Worm (Caenorhabditis elegans) whole organism, mixed stage, embryonic: ENCODE results near the gene F41C3.2.

Experiments
- blmp-1 ChIP-seq: fragments of 150-350 bp; optimal IDR thresholded peaks from 2 replicates; lab custom pipeline; 2014; ENCODE audit warnings: missing biosample characterization, missing genetic modification characterization
- ceh-39 ChIP-seq: fragments of 150-350 bp; optimal IDR thresholded peaks from 2 replicates; lab custom pipeline; 2014; ENCODE audit warnings: missing biosample characterization, missing genetic modification characterization
- ceh-43 ChIP-seq: fragments of 200-800 bp; sonication (Bioruptor generic); optimal IDR thresholded peaks from 2 replicates; lab custom pipeline; 2018; ENCODE audit warnings: mild to moderate bottlenecking, missing genetic modification characterization, moderate library complexity, missing compliant biosample characterization
- ceh-83 ChIP-seq: fragments of 200-800 bp; sonication (Bioruptor generic); optimal IDR thresholded peaks from 2 replicates; lab custom pipeline; 2018; ENCODE audit warnings: mild to moderate bottlenecking, missing genetic modification characterization, missing compliant biosample characterization
- ces-1 ChIP-seq: fragments of 150-350 bp; optimal IDR thresholded peaks from 2 replicates; lab custom pipeline; 2014; ENCODE audit warnings: missing biosample characterization, missing genetic modification reagents, missing genetic modification characterization
- drap-1 ChIP-seq: fragments of 200-800 bp; sonication (Bioruptor generic); optimal IDR thresholded peaks from 3 replicates; lab custom pipeline; 2018; ENCODE audit warnings: mild to moderate bottlenecking, missing genetic modification characterization, missing compliant biosample characterization
- elt-1 ChIP-seq: sonication (generic microtip); optimal IDR thresholded peaks from 2 replicates; lab custom pipeline; 2017; ENCODE audit warnings: missing genetic modification characterization, mild to moderate bottlenecking, missing compliant biosample characterization, antibody characterized with exemption, moderate library complexity, borderline replicate concordance; ENCODE audit not compliant: insufficient read depth
- elt-3 ChIP-seq: fragments of 150-350 bp; optimal IDR thresholded peaks from 2 replicates; lab custom pipeline; 2014; ENCODE audit warnings: missing biosample characterization, missing genetic modification characterization
- flh-1 ChIP-seq: fragments of 200-800 bp; sonication (Bioruptor generic); optimal IDR thresholded peaks from 2 replicates; lab custom pipeline; 2018; ENCODE audit warnings: mild to moderate bottlenecking, missing genetic modification characterization, moderate library complexity, missing compliant biosample characterization
- ham-2 ChIP-seq: fragments of 200-800 bp; sonication (Bioruptor generic); optimal IDR thresholded peaks from 2 replicates; lab custom pipeline; 2018; ENCODE audit warnings: mild to moderate bottlenecking, missing genetic modification characterization, missing compliant biosample characterization
- hlh-1 ChIP-seq: fragments of 150-350 bp; optimal IDR thresholded peaks from 2 replicates; lab custom pipeline; 2014; ENCODE audit warnings: missing biosample characterization, missing genetic modification reagents, missing genetic modification characterization
- lin-13 ChIP-seq: fragments of 150-350 bp; optimal IDR thresholded peaks from 2 replicates; lab custom pipeline; 2014; ENCODE audit warnings: missing biosample characterization, missing genetic modification characterization
- lin-32 ChIP-seq: fragments of 200-800 bp; sonication (Bioruptor generic); optimal IDR thresholded peaks from 2 replicates; lab custom pipeline; 2018; ENCODE audit warnings: mild to moderate bottlenecking, missing genetic modification characterization, missing compliant biosample characterization
- lsy-2 ChIP-seq: fragments of 150-350 bp; optimal IDR thresholded peaks from 2 replicates; lab custom pipeline; 2014; ENCODE audit warnings: missing biosample characterization, missing genetic modification characterization
- mab-5 ChIP-seq: fragments of 150-350 bp; optimal IDR thresholded peaks from 2 replicates; lab custom pipeline; 2014; ENCODE audit warnings: missing biosample characterization, missing genetic modification characterization
- mep-1 ChIP-seq: fragments of 150-350 bp; optimal IDR thresholded peaks from 2 replicates; lab custom pipeline; 2017; ENCODE audit warnings: missing biosample characterization, missing genetic modification reagents, missing genetic modification characterization, inconsistent platforms
- mls-2 ChIP-seq: sonication (generic microtip); optimal IDR thresholded peaks from 2 replicates; lab custom pipeline; 2016; ENCODE audit warnings: mild to moderate bottlenecking, missing genetic modification characterization, moderate library complexity, missing compliant biosample characterization
- nhr-2 ChIP-seq: fragments of 150-350 bp; optimal IDR thresholded peaks from 2 replicates; lab custom pipeline; 2014; ENCODE audit warnings: missing biosample characterization, missing genetic modification characterization
- nhr-237 ChIP-seq: fragments of 150-350 bp; optimal IDR thresholded peaks from 2 replicates; lab custom pipeline; 2014; ENCODE audit warnings: missing biosample characterization, missing genetic modification characterization
- nhr-28 ChIP-seq: fragments of 150-350 bp; optimal IDR thresholded peaks from 2 replicates; lab custom pipeline; 2014; ENCODE audit warnings: missing biosample characterization, missing genetic modification characterization
- nhr-76 ChIP-seq: sonication (generic microtip); optimal IDR thresholded peaks from 2 replicates; lab custom pipeline; 2017; ENCODE audit warnings: missing biosample characterization, missing genetic modification characterization
- pha-4 ChIP-seq: fragments of 150-350 bp; optimal IDR thresholded peaks from 2 replicates; lab custom pipeline; 2018; ENCODE audit warnings: missing biosample characterization, missing genetic modification reagents, missing genetic modification characterization
- sem-2 ChIP-seq: fragments of 200-800 bp; sonication (Bioruptor generic); optimal IDR thresholded peaks from 2 replicates; lab custom pipeline; 2018; ENCODE audit warnings: mild to moderate bottlenecking, missing genetic modification characterization, missing compliant biosample characterization
- snpc-4 ChIP-seq: fragments of 150-350 bp; optimal IDR thresholded peaks from 2 replicates; lab custom pipeline; 2014; ENCODE audit warnings: missing biosample characterization, missing genetic modification characterization
- sptf-1 ChIP-seq: sonication (generic microtip); optimal IDR thresholded peaks from 2 replicates; lab custom pipeline; 2017; ENCODE audit warnings: mild to moderate bottlenecking, missing genetic modification characterization, moderate library complexity, missing compliant biosample characterization
- unc-39 ChIP-seq: fragments of 150-350 bp; optimal IDR thresholded peaks from 2 replicates; lab custom pipeline; 2014; ENCODE audit warnings: missing biosample characterization, missing genetic modification characterization
- unc-62 ChIP-seq: fragments of 150-350 bp; optimal IDR thresholded peaks from 2 replicates; lab custom pipeline; 2014; ENCODE audit warnings: missing biosample characterization, missing genetic modification reagents, missing genetic modification characterization
- zip-8 ChIP-seq: fragments of 150-350 bp; optimal IDR thresholded peaks from 2 replicates; lab custom pipeline; 2014; ENCODE audit warnings: missing biosample characterization, missing genetic modification characterization
- ztf-11 ChIP-seq: fragments of 150-350 bp; optimal IDR thresholded peaks from 2 replicates; lab custom pipeline; 2014; ENCODE audit warnings: missing biosample characterization, missing genetic modification characterization

Gene F41C3.2

DNA sequence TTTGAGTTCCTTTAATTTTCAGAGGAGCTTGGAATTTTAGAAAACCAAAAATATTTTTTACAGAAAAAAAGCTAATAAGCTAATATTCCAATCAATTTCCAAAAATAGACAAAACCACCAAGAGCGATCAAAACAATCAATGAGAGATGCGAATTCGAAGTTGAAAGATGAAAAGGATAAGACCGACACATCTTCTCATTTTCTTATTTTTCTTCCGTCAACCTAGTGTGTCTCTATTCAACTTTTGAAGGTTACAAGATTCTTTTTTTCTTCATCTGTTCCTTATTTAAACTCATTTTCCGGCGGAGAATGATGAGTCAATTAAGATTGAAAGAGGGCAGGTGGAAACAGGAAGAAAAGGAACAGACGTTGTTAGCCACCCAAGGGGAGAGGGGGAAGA, 17.8 kb downstream of the F41C3.2 start:
- TF ChIP-seq mab-5 (tag; lab: Kevin White, UChicago) (no peak), nhr-237 (no peak)
- TF ChIP-seq, all 35 proteins: peak for 0

DNA sequence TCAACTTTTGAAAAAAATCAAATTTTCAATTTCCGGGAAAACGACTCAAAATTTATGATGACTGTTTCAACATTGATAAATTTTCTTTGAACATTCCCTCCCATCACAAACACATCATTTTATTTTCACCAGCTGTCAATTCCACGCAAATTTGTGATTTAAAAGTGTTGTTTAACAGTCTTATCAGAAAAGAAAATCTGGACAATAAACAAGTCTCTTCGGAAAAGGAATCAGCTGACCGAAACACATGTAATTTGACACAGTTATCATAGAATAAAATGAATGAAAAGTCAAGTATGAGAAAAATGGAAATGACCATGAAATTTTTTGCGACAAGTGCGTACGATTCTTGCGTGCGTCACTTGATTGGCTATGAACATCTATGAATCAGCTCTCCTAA, 19.3 kb downstream of the F41C3.2 start:
- no peak for TF ChIP-seq nhr-76
- TF ChIP-seq pha-4 = no peak
- no peak for TF ChIP-seq zip-8 (tag; lab: Kevin White, UChicago)
- no peak for TF ChIP-seq lsy-2 (tag; lab: Kevin White, UChicago)
- no peak for TF ChIP-seq ham-2 (GFP tag; lab: Kevin White, UChicago)
- no peak for TF ChIP-seq ztf-11 (tag; lab: Kevin White, UChicago)
- no peak for TF ChIP-seq nhr-2 (tag; lab: Kevin White, UChicago)
- no peak for TF ChIP-seq nhr-237
- no peak for TF ChIP-seq unc-62 (GFP tag; lab: Kevin White, UChicago)
- TF ChIP-seq ces-1 (GFP tag; lab: Kevin White, UChicago) = no peak
- TF ChIP-seq hlh-1 (tag; lab: Kevin White, UChicago) = no peak
- no peak for TF ChIP-seq elt-1 (tag; lab: Kevin White, UChicago)
- no peak for TF ChIP-seq ceh-83
- TF ChIP-seq blmp-1 (tag; lab: Kevin White, UChicago) = no peak
- TF ChIP-seq unc-39 (tag; lab: Kevin White, UChicago) = no peak

DNA sequence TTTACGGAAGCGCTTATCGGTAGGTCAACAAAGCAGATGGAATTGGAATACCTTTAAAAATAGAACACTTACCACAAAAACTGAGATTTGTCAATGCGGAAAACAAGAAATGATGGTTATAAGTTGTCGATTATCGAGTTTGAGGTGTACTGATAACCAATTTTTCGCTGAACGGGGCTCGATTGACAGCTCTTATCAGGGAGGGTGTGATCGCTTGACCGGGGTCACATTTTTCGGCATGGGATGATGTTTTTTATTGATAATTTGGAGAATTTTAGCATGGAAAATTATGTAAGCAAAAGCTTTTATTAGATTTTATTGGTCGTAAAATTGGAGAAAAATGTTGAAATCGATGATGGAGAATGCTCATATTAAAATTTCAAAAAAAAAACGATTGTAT, 20.1 kb downstream of the F41C3.2 start:
- no peak for TF ChIP-seq sptf-1 (tag; lab: Kevin White, UChicago)
- no peak for TF ChIP-seq unc-39 (tag; lab: Kevin White, UChicago)
- no peak for TF ChIP-seq elt-3 (tag; lab: Kevin White, UChicago)

DNA sequence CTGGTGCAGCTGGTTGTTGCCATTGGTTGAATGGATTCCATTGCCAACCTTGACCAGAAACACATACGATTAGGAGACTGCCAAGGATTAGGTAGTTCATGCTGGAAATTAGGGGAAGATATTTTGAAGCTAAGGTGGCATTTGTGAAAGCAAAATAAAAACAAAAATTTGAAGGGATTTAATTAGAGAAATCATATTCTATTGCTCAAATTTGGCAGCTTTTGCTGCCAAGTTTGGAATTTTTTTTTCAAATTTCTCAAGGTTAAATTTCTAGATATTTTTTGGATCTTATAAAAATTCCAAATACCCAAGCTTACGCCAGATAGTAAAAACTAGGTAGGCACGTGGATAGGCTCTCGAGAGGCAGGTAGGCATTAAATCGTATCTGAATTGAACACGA, 21.5 kb downstream of the F41C3.2 start, which contains the start of gene F26G1.5:
Gene F26G1.5 (minus strand): TSS at position 101 of the 400 bp plus-strand sequence.
- TF ChIP-seq mep-1 (tag; lab: Kevin White, UChicago) (no peak), nhr-2 (tag; lab: Kevin White, UChicago) (no peak), sptf-1 (tag; lab: Kevin White, UChicago) (no peak), mls-2 (tag; lab: Kevin White, UChicago) (no peak), zip-8 (tag; lab: Kevin White, UChicago) (no peak), ztf-11 (tag; lab: Kevin White, UChicago) (no peak), unc-39 (tag; lab: Kevin White, UChicago) (no peak), unc-62 (GFP tag; lab: Kevin White, UChicago) (no peak), flh-1 (no peak), ceh-43 (GFP tag; lab: Kevin White, UChicago) (no peak), nhr-76 (no peak), sem-2 (GFP tag; lab: Kevin White, UChicago) (no peak), ceh-39 (no peak), hlh-1 (tag; lab: Kevin White, UChicago) (no peak)

DNA sequence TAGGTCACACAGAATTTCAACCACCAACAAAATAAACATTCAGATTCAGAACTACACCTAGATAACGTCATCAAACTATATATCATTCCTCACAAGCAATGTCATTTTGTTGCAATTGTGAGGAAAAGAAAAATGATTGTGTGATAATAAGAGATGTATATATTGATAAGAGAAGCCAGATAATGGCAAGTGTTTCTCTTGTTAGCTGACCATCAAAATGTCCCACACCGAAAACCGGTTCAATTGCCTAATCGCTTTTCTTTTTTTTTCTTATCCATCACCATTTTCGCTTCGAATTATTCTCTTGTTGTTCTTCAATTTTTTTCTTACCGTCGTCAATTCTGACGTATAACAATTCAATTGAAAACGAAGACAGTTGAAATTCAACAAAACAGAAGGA, 22.7 kb downstream of the F41C3.2 start:
- TF ChIP-seq hlh-1 (tag; lab: Kevin White, UChicago) (no peak), unc-62 (GFP tag; lab: Kevin White, UChicago) (no peak), drap-1 (GFP tag; lab: Kevin White, UChicago) (no peak), lin-32 (GFP tag; lab: Kevin White, UChicago) (no peak), snpc-4 (tag; lab: Kevin White, UChicago) (no peak), ceh-43 (GFP tag; lab: Kevin White, UChicago) (no peak), nhr-28 (tag; lab: Kevin White, UChicago) (no peak), elt-1 (tag; lab: Kevin White, UChicago) (no peak), ztf-11 (tag; lab: Kevin White, UChicago) (no peak), lin-13 (no peak), ceh-83 (no peak), mls-2 (tag; lab: Kevin White, UChicago) (no peak), mab-5 (tag; lab: Kevin White, UChicago) (no peak), ham-2 (GFP tag; lab: Kevin White, UChicago) (no peak), ces-1 (GFP tag; lab: Kevin White, UChicago) (no peak), elt-3 (tag; lab: Kevin White, UChicago) (no peak), nhr-237 (no peak), zip-8 (tag; lab: Kevin White, UChicago) (no peak), mep-1 (tag; lab: Kevin White, UChicago) (no peak)
